Worm (Caenorhabditis elegans) whole organism, midembryonic: Measurements from ENCODE around the gene ttr-15.

Experiments
- T22C8.4 ChIP-seq: fragments of 200-800 bp; sonication (Bioruptor generic); IDR thresholded peaks from 2 replicates; pipeline ENCODE4 v1.3.6; 2022; ENCODE audit warnings: missing genetic modification characterization, missing compliant biosample characterization
- cog-1 ChIP-seq: sonication (generic microtip); optimal IDR thresholded peaks from 2 replicates; lab custom pipeline; 2016; ENCODE audit warnings: missing genetic modification characterization, missing compliant biosample characterization
- flt-1 ChIP-seq: fragments of 200-800 bp; sonication (Bioruptor generic); IDR thresholded peaks from 2 replicates; pipeline ENCODE4 v1.3.6; 2022; ENCODE audit warnings: missing genetic modification characterization, missing compliant biosample characterization
- klf-2 ChIP-seq: fragments of 200-800 bp; sonication (Bioruptor generic); conservative IDR thresholded peaks from 2 replicates; pipeline ENCODE4 v1.3.6; 2022; ENCODE audit warnings: missing genetic modification reagents, missing genetic modification characterization, missing compliant biosample characterization
- med-1 ChIP-seq: sonication (generic microtip); optimal IDR thresholded peaks from 2 replicates; lab custom pipeline; 2017; ENCODE audit warnings: missing genetic modification characterization, mild to moderate bottlenecking, missing compliant biosample characterization, antibody characterized with exemption, missing genetic modification reagents; ENCODE audit not compliant: insufficient read depth
- ref-1 ChIP-seq: fragments of 200-800 bp; sonication (Bioruptor generic); conservative IDR thresholded peaks from 2 replicates; pipeline ENCODE4 v1.3.6; 2022; ENCODE audit warnings: missing genetic modification reagents, missing genetic modification characterization, missing compliant biosample characterization
- tab-1 ChIP-seq: fragments of 200-800 bp; sonication (Bioruptor generic); IDR thresholded peaks from 2 replicates; pipeline ENCODE4 v1.3.6; 2022; ENCODE audit warnings: missing genetic modification characterization, missing compliant biosample characterization
- ztf-23 ChIP-seq: fragments of 200-800 bp; sonication (Bioruptor generic); IDR thresholded peaks from 2 replicates; pipeline ENCODE4 v1.3.6; 2022; ENCODE audit warnings: missing genetic modification reagents, missing genetic modification characterization, missing compliant biosample characterization
- ztf-29 ChIP-seq: fragments of 200-800 bp; sonication (Bioruptor generic); IDR thresholded peaks from 2 replicates; pipeline ENCODE4 v1.3.6; 2022; ENCODE audit warnings: missing genetic modification reagents, missing genetic modification characterization, missing compliant biosample characterization

DNA sequence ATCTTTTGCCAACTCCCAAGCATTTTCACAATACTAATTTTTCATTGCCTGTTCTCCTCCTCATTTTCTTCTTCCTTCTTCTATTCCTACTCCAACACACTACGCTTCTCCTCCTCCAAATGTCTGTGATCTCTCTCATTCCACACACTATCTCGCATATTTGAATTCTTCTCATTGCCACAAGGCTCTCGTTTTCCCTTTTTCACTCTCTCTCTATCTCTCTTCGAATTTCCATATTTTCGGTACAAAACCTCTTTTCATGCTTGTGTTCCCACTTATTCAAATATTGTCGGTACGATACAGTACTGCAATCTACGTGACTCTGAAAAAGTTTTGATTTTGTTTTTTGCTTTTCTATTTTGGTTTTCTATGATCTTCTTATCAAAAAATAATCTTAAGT is 43.0 kb downstream of the ttr-15 start:
- no peak for TF ChIP-seq med-1 (GFP tag; lab: Kevin White, UChicago)
- no peak for TF ChIP-seq tab-1 (GFP tag; lab: Robert Waterston, UW)
- no peak for TF ChIP-seq cog-1 (tag; lab: Kevin White, UChicago)
- no peak for TF ChIP-seq T22C8.4
- no peak for TF ChIP-seq ref-1 (GFP tag; lab: Robert Waterston, UW)
- TF ChIP-seq ztf-29 = no peak
- TF ChIP-seq flt-1 (GFP tag; lab: Robert Waterston, UW) = no peak
- TF ChIP-seq klf-2 (GFP tag; lab: Robert Waterston, UW) = no peak
- TF ChIP-seq ztf-23 (GFP tag; lab: Robert Waterston, UW) = no peak
